Worm (Caenorhabditis elegans) whole organism, L2 larva: ENCODE data around the gene clec-147.

Experiments
- F13H6.1 ChIP-seq: sonication (generic microtip); optimal IDR thresholded peaks from 2 replicates; lab custom pipeline; 2016; ENCODE audit warnings: missing genetic modification characterization, missing compliant biosample characterization
- R02D3.7 ChIP-seq: fragments of 150-350 bp; optimal IDR thresholded peaks from 2 replicates; lab custom pipeline; 2014; ENCODE audit warnings: missing biosample characterization, missing genetic modification characterization
- ZK546.5 ChIP-seq: sonication (generic microtip); optimal IDR thresholded peaks from 2 replicates; lab custom pipeline; 2017; ENCODE audit warnings: missing biosample characterization, missing genetic modification characterization
- alr-1 ChIP-seq: fragments of 150-350 bp; optimal IDR thresholded peaks from 2 replicates; lab custom pipeline; 2014; ENCODE audit warnings: missing biosample characterization, missing genetic modification characterization
- aly-2 ChIP-seq: fragments of 150-350 bp; optimal IDR thresholded peaks from 2 replicates; lab custom pipeline; 2014; ENCODE audit warnings: missing biosample characterization, missing genetic modification characterization
- ama-1 ChIP-seq: fragments of 150-350 bp; optimal IDR thresholded peaks from 2 replicates; lab custom pipeline; 2018; ENCODE audit warnings: inconsistent platforms
- blmp-1 ChIP-seq: sonication (generic microtip); optimal IDR thresholded peaks from 2 replicates; lab custom pipeline; 2017; ENCODE audit warnings: missing genetic modification characterization, mild to moderate bottlenecking, missing compliant biosample characterization, antibody characterized with exemption, moderate library complexity; ENCODE audit not compliant: insufficient read depth
- ceh-82 ChIP-seq: fragments of 150-350 bp; optimal IDR thresholded peaks from 2 replicates; lab custom pipeline; 2014; ENCODE audit warnings: missing biosample characterization, missing genetic modification characterization
- crh-2 ChIP-seq: sonication (generic microtip); optimal IDR thresholded peaks from 2 replicates; lab custom pipeline; 2017; ENCODE audit warnings: missing biosample characterization, missing genetic modification characterization
- dmd-4 ChIP-seq: sonication (generic microtip); optimal IDR thresholded peaks from 2 replicates; lab custom pipeline; 2017; ENCODE audit warnings: missing biosample characterization, missing genetic modification characterization
- egl-27 ChIP-seq: sonication (generic microtip); optimal IDR thresholded peaks from 3 replicates; lab custom pipeline; 2017; ENCODE audit warnings: missing biosample characterization, missing genetic modification reagents, missing genetic modification characterization
- elt-1 ChIP-seq: fragments of 150-350 bp; optimal IDR thresholded peaks from 2 replicates; lab custom pipeline; 2014; ENCODE audit warnings: missing biosample characterization, missing genetic modification characterization
- fos-1 ChIP-seq: fragments of 150-350 bp; optimal IDR thresholded peaks from 2 replicates; lab custom pipeline; 2014; ENCODE audit warnings: missing biosample characterization, missing genetic modification characterization
- gmeb-1 ChIP-seq: fragments of 150-350 bp; optimal IDR thresholded peaks from 2 replicates; lab custom pipeline; 2014; ENCODE audit warnings: missing biosample characterization, missing genetic modification characterization
- lin-11 ChIP-seq: fragments of 150-350 bp; sonication (generic microtip); optimal IDR thresholded peaks from 2 replicates; lab custom pipeline; 2014; ENCODE audit warnings: missing biosample characterization, missing genetic modification characterization, inconsistent platforms, mixed read lengths
- lin-39 ChIP-seq: fragments of 150-350 bp; optimal IDR thresholded peaks from 2 replicates; lab custom pipeline; 2014; ENCODE audit warnings: missing biosample characterization, missing genetic modification reagents, missing genetic modification characterization
- lsy-2 ChIP-seq, 2 experiments: fragments of 150-350 bp in 1 of 2; sonication (generic microtip) in 1 of 2; optimal IDR thresholded peaks; 2 replicates each; lab custom pipeline; 2014 to 2017; ENCODE audit warnings: missing biosample characterization in 2 of 2, missing genetic modification characterization in 2 of 2
- mbf-1 ChIP-seq: sonication (generic microtip); optimal IDR thresholded peaks from 2 replicates; lab custom pipeline; 2017; ENCODE audit warnings: missing biosample characterization, missing genetic modification characterization
- mdl-1 ChIP-seq, 2 experiments: fragments of 150-350 bp in 1 of 2; sonication (generic microtip) in 1 of 2; optimal IDR thresholded peaks; 2 replicates each; lab custom pipeline; 2017; ENCODE audit warnings: missing biosample characterization in 2 of 2, missing genetic modification characterization in 2 of 2
- nhr-10 ChIP-seq: sonication (generic microtip); optimal IDR thresholded peaks from 2 replicates; lab custom pipeline; 2017; ENCODE audit warnings: missing biosample characterization, missing genetic modification characterization
- nhr-12 ChIP-seq: fragments of 150-350 bp; optimal IDR thresholded peaks from 2 replicates; lab custom pipeline; 2014; ENCODE audit warnings: missing biosample characterization, missing genetic modification characterization
- nhr-129 ChIP-seq: fragments of 150-350 bp; optimal IDR thresholded peaks from 2 replicates; lab custom pipeline; 2014; ENCODE audit warnings: missing biosample characterization, missing genetic modification characterization
- nhr-21 ChIP-seq: fragments of 150-350 bp; optimal IDR thresholded peaks from 2 replicates; lab custom pipeline; 2014; ENCODE audit warnings: missing biosample characterization, missing genetic modification characterization
- nhr-23 ChIP-seq: fragments of 150-350 bp; optimal IDR thresholded peaks from 2 replicates; lab custom pipeline; 2014; ENCODE audit warnings: missing biosample characterization, missing genetic modification reagents, missing genetic modification characterization
- nhr-237 ChIP-seq: fragments of 150-350 bp; optimal IDR thresholded peaks from 2 replicates; lab custom pipeline; 2014; ENCODE audit warnings: missing biosample characterization, missing genetic modification characterization
- nhr-25 ChIP-seq: fragments of 150-350 bp; sonication (generic microtip); optimal IDR thresholded peaks from 3 replicates; lab custom pipeline; 2014; ENCODE audit warnings: missing biosample characterization, missing genetic modification characterization
- nhr-6 ChIP-seq: fragments of 150-350 bp; optimal IDR thresholded peaks from 2 replicates; lab custom pipeline; 2014; ENCODE audit warnings: missing biosample characterization, missing genetic modification characterization
- nhr-77 ChIP-seq: fragments of 150-350 bp; optimal IDR thresholded peaks from 2 replicates; lab custom pipeline; 2014; ENCODE audit warnings: missing biosample characterization, missing genetic modification characterization
- peb-1 ChIP-seq: fragments of 150-350 bp; optimal IDR thresholded peaks from 2 replicates; lab custom pipeline; 2014; ENCODE audit warnings: missing biosample characterization, missing genetic modification characterization
- skn-1 ChIP-seq: sonication (generic microtip); optimal IDR thresholded peaks from 2 replicates; lab custom pipeline; 2017; ENCODE audit warnings: missing biosample characterization, missing genetic modification characterization
- sma-3 ChIP-seq: sonication (generic microtip); optimal IDR thresholded peaks from 2 replicates; lab custom pipeline; 2016; ENCODE audit warnings: missing genetic modification reagents, missing genetic modification characterization, missing compliant biosample characterization
- sma-9 ChIP-seq, 2 experiments: fragments of 150-350 bp in 1 of 2; sonication (generic microtip) in 1 of 2; optimal IDR thresholded peaks; 2 replicates each; lab custom pipeline; 2014 to 2016; ENCODE audit warnings: missing genetic modification characterization in 2 of 2, mild to moderate bottlenecking in 1 of 2, missing biosample characterization in 1 of 2, missing compliant biosample characterization in 1 of 2, missing genetic modification reagents in 1 of 2, moderate library complexity in 1 of 2
- unc-39 ChIP-seq: fragments of 150-350 bp; optimal IDR thresholded peaks from 2 replicates; lab custom pipeline; 2014; ENCODE audit warnings: missing biosample characterization, missing genetic modification characterization
- unc-55 ChIP-seq: fragments of 150-350 bp; sonication (generic microtip); optimal IDR thresholded peaks from 3 replicates; lab custom pipeline; 2014; ENCODE audit warnings: missing biosample characterization, missing genetic modification reagents, missing genetic modification characterization
- unc-62 ChIP-seq: fragments of 150-350 bp; optimal IDR thresholded peaks from 2 replicates; lab custom pipeline; 2014; ENCODE audit warnings: missing biosample characterization, missing genetic modification reagents, missing genetic modification characterization
- zag-1 ChIP-seq: fragments of 150-350 bp; optimal IDR thresholded peaks from 2 replicates; lab custom pipeline; 2014; ENCODE audit warnings: missing biosample characterization, missing genetic modification characterization
- ztf-1 ChIP-seq: fragments of 200-800 bp; sonication (Bioruptor generic); conservative IDR thresholded peaks from 2 replicates; pipeline ENCODE4 v1.3.6; 2022; ENCODE audit warnings: missing genetic modification characterization, missing compliant biosample characterization
- ztf-11 ChIP-seq: sonication (generic microtip); optimal IDR thresholded peaks from 2 replicates; lab custom pipeline; 2017; ENCODE audit warnings: missing biosample characterization, missing genetic modification characterization
- ztf-4 ChIP-seq: fragments of 150-350 bp; optimal IDR thresholded peaks from 2 replicates; lab custom pipeline; 2014; ENCODE audit warnings: missing biosample characterization, missing genetic modification characterization

clec-147 gene

DNA sequence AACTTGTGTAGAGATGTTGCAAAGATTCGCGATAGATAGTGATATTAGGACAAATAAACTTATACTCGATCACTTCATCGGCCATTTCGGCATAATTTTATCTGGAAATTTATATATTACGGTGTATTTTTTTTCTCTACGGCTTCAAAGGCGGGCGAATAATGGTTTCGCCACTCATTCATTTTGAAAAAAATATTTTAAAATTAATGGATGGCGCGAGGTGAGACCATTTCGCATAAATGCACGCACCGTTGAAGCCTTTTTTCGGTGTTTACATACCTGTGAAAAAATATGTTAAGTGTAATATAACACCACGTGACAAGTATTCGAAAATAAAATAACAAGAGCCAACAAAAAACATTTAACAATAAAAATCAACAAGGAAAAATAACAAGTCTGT lies 15.6 kb downstream of the clec-147 start, which contains the start of gene btb-19:
Gene btb-19, minus strand, starts transcription at position 101 of the 400 bp plus-strand sequence.
- no peak for TF ChIP-seq peb-1 (tag; lab: Kevin White, UChicago)
- no peak for TF ChIP-seq lin-39
- TF ChIP-seq ama-1 (lab: Kevin White, UChicago), result no peak
- TF ChIP-seq egl-27 (tag; lab: Kevin White, UChicago), result no peak
- TF ChIP-seq nhr-23, result no peak
- no peak for TF ChIP-seq elt-1 (tag; lab: Kevin White, UChicago)
- no peak for TF ChIP-seq ztf-11 (tag; lab: Kevin White, UChicago)
- no peak for TF ChIP-seq ZK546.5 (tag; lab: Kevin White, UChicago)
- no peak for TF ChIP-seq F13H6.1 (tag; lab: Kevin White, UChicago)
- TF ChIP-seq lin-11, result no peak
- no peak for TF ChIP-seq ztf-1 (GFP tag; lab: Robert Waterston, UW)
- no peak for TF ChIP-seq alr-1
- TF ChIP-seq gmeb-1 (tag; lab: Kevin White, UChicago), result no peak

ce11 chrII:14515017-14515416 lies 22.6 kb downstream of the clec-147 start, which contains the start of gene K10H10.9:
K10H10.9 (minus strand) TSS chrII:14515117.
- TF ChIP-seq skn-1 (tag; lab: Kevin White, UChicago) (no peak), ceh-82 (tag; lab: Kevin White, UChicago) (no peak), ztf-11 (tag; lab: Kevin White, UChicago) (no peak), nhr-129 (tag; lab: Kevin White, UChicago) (no peak), unc-55 (no peak), mbf-1 (tag; lab: Kevin White, UChicago) (no peak)

DNA sequence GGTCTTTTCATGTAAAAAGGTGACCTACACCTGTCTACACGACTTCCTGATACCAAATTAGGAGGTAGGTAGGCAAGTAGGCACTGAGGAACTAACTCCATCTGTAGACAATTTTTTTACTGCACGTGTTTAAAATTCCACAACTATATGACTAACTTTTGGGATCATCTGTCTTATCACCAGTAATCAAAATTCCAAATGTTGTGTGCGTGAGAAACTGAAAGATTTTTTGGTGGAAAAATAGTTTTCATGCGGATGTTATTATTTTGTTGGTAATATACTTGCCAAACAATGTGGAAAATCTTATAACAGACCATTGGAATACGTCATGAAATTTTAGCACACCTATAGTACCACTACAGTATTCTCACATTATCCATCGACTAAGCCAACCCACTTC lies 26.4 kb downstream of the clec-147 start, which contains the start of gene K10H10.13:
Gene K10H10.13, minus strand, starts transcription at position 101 of the 400 bp plus-strand sequence.
- TF ChIP-seq nhr-23, result no peak
- TF ChIP-seq blmp-1, result no peak
- no peak for TF ChIP-seq nhr-237
- no peak for TF ChIP-seq ztf-1 (GFP tag; lab: Robert Waterston, UW)
- no peak for TF ChIP-seq nhr-6 (tag; lab: Kevin White, UChicago)
- TF ChIP-seq R02D3.7 (tag; lab: Kevin White, UChicago), result no peak
- TF ChIP-seq ztf-4, result no peak
- no peak for TF ChIP-seq unc-62 (GFP tag; lab: Kevin White, UChicago)
- no peak for TF ChIP-seq skn-1 (tag; lab: Kevin White, UChicago)
- no peak for TF ChIP-seq nhr-129 (tag; lab: Kevin White, UChicago)
- TF ChIP-seq sma-9 (GFP tag; optimal IDR thresholded peaks at IDR 0.05; lab: Kevin White, UChicago), result no peak
- no peak for TF ChIP-seq sma-9 (tag; optimal IDR thresholded peaks at IDR 0.05; lab: Kevin White, UChicago)
- no peak for TF ChIP-seq ztf-11 (tag; lab: Kevin White, UChicago)
- TF ChIP-seq ZK546.5 (tag; lab: Kevin White, UChicago), result no peak
- TF ChIP-seq nhr-12 (tag; lab: Kevin White, UChicago), result no peak
- no peak for TF ChIP-seq nhr-10
- no peak for TF ChIP-seq lsy-2 (tag; optimal IDR thresholded peaks at IDR 0.05; lab: Kevin White, UChicago)

- TF ChIP-seq fos-1 (tag; lab: Kevin White, UChicago) (peak; percentile 69), mbf-1 (tag; lab: Kevin White, UChicago) (no peak), sma-3 (GFP tag; lab: Kevin White, UChicago) (no peak), nhr-10 (no peak), crh-2 (tag; lab: Kevin White, UChicago) (no peak)
These were observed 27.5 kb downstream of the clec-147 start for ce11 chrII:14510162-14510561.

ce11 chrII:14507563-14507962 lies 30.1 kb downstream of the clec-147 start, which contains the start of the genes K10H10.7 and K10H10.10:
K10H10.7 (minus strand) TSS chrII:14507663.
K10H10.10 (plus strand) TSS chrII:14507766.
- no peak for TF ChIP-seq sma-9 (GFP tag; optimal IDR thresholded peaks at IDR 0.05; lab: Kevin White, UChicago)
- TF ChIP-seq sma-9 (tag; optimal IDR thresholded peaks at IDR 0.05; lab: Kevin White, UChicago), result no peak
- no peak for TF ChIP-seq aly-2 (tag; lab: Kevin White, UChicago)
- TF ChIP-seq mdl-1 (tag; optimal IDR thresholded peaks at IDR 0.05; lab: Kevin White, UChicago), result no peak
- no peak for TF ChIP-seq crh-2 (tag; lab: Kevin White, UChicago)
- TF ChIP-seq zag-1 (tag; lab: Kevin White, UChicago), result no peak
- TF ChIP-seq dmd-4, result no peak
- no peak for TF ChIP-seq nhr-21
- no peak for TF ChIP-seq ztf-1 (GFP tag; lab: Robert Waterston, UW)
- TF ChIP-seq egl-27 (tag; lab: Kevin White, UChicago), result no peak
- no peak for TF ChIP-seq nhr-25 (tag; lab: Kevin White, UChicago)
- no peak for TF ChIP-seq unc-39 (tag; lab: Kevin White, UChicago)
- TF ChIP-seq unc-62 (GFP tag; lab: Kevin White, UChicago), result no peak
- TF ChIP-seq gmeb-1 (tag; lab: Kevin White, UChicago), result no peak
- TF ChIP-seq sma-3 (GFP tag; lab: Kevin White, UChicago), result no peak
- no peak for TF ChIP-seq nhr-77 (tag; lab: Kevin White, UChicago)
